Worm (Caenorhabditis elegans): ENCODE measurements around the gene E02C12.6.

DNA sequence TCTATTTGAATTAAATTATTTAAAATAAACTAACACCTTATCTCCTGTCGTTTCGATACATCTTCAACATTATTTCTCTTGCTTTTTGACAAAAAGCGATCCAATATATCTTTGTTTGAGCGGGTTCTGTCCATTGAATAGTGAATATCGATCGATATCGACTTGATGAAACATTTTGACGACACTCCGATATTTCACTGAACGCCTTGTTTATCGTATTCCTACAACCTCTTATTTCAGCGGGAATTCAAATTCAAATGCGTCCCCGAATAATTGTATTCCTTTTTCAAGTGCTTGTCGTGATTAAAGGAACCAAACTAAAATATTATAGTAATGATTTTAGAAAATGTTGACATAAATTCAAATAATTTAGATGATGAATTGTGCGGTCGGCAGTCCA, 24.1 kb downstream of the E02C12.6 start, which contains the start of the genes K07B1.7 and try-5:
- TF ChIP-seq ztf-29 (GFP tag; IDR thresholded peaks at IDR 0.05) (no peak), ref-1 (GFP tag; conservative IDR thresholded peaks at IDR 0.05) (no peak), med-1 (GFP tag; optimal IDR thresholded peaks at IDR 0.05; ENCODE audit: insufficient read depth) (no peak), T22C8.4 (GFP tag; IDR thresholded peaks at IDR 0.05) (peak; percentile 91), klf-2 (GFP tag; conservative IDR thresholded peaks at IDR 0.05) (no peak), tab-1 (GFP tag; IDR thresholded peaks at IDR 0.05) (no peak)
